Fruit fly (Drosophila melanogaster) whole organism, embryonic: ENCODE data around the gene CG33552.

Experiments used
- Aef1 ChIP-seq: fragments of 200-800 bp; sonication (Bioruptor generic); IDR thresholded peaks from 3 replicates; pipeline ENCODE4 v1.3.6; 2022; ENCODE audit warnings: missing biosample characterization, missing genetic modification characterization
- CG10321 ChIP-seq: fragments of 200-800 bp; sonication (Bioruptor generic); IDR thresholded peaks from 2 replicates; pipeline ENCODE4 v1.3.6; 2022; ENCODE audit warnings: missing biosample characterization, missing genetic modification characterization
- CG11398 ChIP-seq: fragments of 200-800 bp; sonication (Bioruptor generic); optimal IDR thresholded peaks from 2 replicates; lab custom pipeline; 2016; ENCODE audit warnings: missing biosample characterization, missing genetic modification characterization
- CG11560 ChIP-seq: fragments of 200-800 bp; sonication (Bioruptor generic); IDR thresholded peaks from 3 replicates; pipeline ENCODE4 v1.3.6; 2022; ENCODE audit warnings: missing biosample characterization, missing genetic modification characterization
- CG11723 ChIP-seq: fragments of 200-800 bp; sonication (Bioruptor generic); optimal IDR thresholded peaks from 2 replicates; lab custom pipeline; 2017; ENCODE audit warnings: missing biosample characterization, mild to moderate bottlenecking, missing genetic modification characterization
- CG12299 ChIP-seq: fragments of 200-800 bp; sonication (Bioruptor generic); optimal IDR thresholded peaks from 2 replicates; lab custom pipeline; 2018; ENCODE audit warnings: missing biosample characterization, mild to moderate bottlenecking, missing genetic modification characterization
- CG13894 ChIP-seq: fragments of 200-800 bp; sonication (Bioruptor generic); optimal IDR thresholded peaks from 3 replicates; lab custom pipeline; 2018; ENCODE audit warnings: missing biosample characterization, mild to moderate bottlenecking, missing genetic modification characterization, moderate library complexity
- CG14014 ChIP-seq: fragments of 200-800 bp; sonication (Bioruptor generic); IDR thresholded peaks from 2 replicates; pipeline ENCODE4 v1.3.6; 2022; ENCODE audit warnings: missing biosample characterization, missing genetic modification characterization
- CG1529 ChIP-seq: fragments of 200-800 bp; sonication (Bioruptor generic); optimal IDR thresholded peaks from 3 replicates; lab custom pipeline; 2018; ENCODE audit warnings: missing biosample characterization, missing genetic modification characterization
- CG17359 ChIP-seq: fragments of 200-800 bp; sonication (Bioruptor generic); optimal IDR thresholded peaks from 3 replicates; lab custom pipeline; 2018; ENCODE audit warnings: missing biosample characterization, mild to moderate bottlenecking, missing genetic modification characterization, moderate library complexity
- CG17802 ChIP-seq: fragments of 200-800 bp; sonication (Bioruptor generic); optimal IDR thresholded peaks from 2 replicates; lab custom pipeline; 2018; ENCODE audit warnings: missing biosample characterization, mild to moderate bottlenecking, missing genetic modification characterization, moderate library complexity
- CG17829 ChIP-seq: fragments of 200-800 bp; optimal IDR thresholded peaks from 2 replicates; lab custom pipeline; 2019; ENCODE audit warnings: missing biosample characterization, mild to moderate bottlenecking, missing genetic modification characterization, moderate library complexity
- CG2712 ChIP-seq: fragments of 200-800 bp; optimal IDR thresholded peaks from 3 replicates; lab custom pipeline; 2019; ENCODE audit warnings: missing biosample characterization, mild to moderate bottlenecking, missing genetic modification characterization, moderate library complexity
- CG33557 ChIP-seq: fragments of 200-800 bp; sonication (Bioruptor generic); optimal IDR thresholded peaks from 2 replicates; lab custom pipeline; 2019; ENCODE audit warnings: missing biosample characterization, mild to moderate bottlenecking, missing genetic modification characterization, moderate library complexity
- CG3847 ChIP-seq: fragments of 200-800 bp; sonication (Bioruptor generic); IDR thresholded peaks from 2 replicates; pipeline ENCODE4 v1.3.6; 2022; ENCODE audit warnings: missing biosample characterization, missing genetic modification characterization
- CG4730 ChIP-seq: fragments of 200-800 bp; sonication (Bioruptor generic); IDR thresholded peaks from 2 replicates; pipeline ENCODE4 v1.3.6; 2022; ENCODE audit warnings: missing biosample characterization, missing genetic modification characterization
- CG4854 ChIP-seq: fragments of 200-800 bp; sonication (Bioruptor generic); optimal IDR thresholded peaks from 2 replicates; lab custom pipeline; 2016; ENCODE audit warnings: missing biosample characterization, missing genetic modification characterization, inconsistent platforms
- CG9215 ChIP-seq: fragments of 200-800 bp; sonication (Bioruptor generic); IDR thresholded peaks from 2 replicates; pipeline ENCODE4 v1.3.6; 2022; ENCODE audit warnings: missing biosample characterization, missing genetic modification characterization
- CG9817 ChIP-seq: fragments of 200-800 bp; sonication (Bioruptor generic); optimal IDR thresholded peaks from 2 replicates; lab custom pipeline; 2018; ENCODE audit warnings: missing biosample characterization, mild to moderate bottlenecking, missing genetic modification characterization, moderate library complexity
- CHES-1-like ChIP-seq: fragments of 200-800 bp; sonication (Bioruptor generic); optimal IDR thresholded peaks from 2 replicates; lab custom pipeline; 2016; ENCODE audit warnings: missing biosample characterization, missing genetic modification characterization
- Dek ChIP-seq: fragments of 200-800 bp; sonication (Bioruptor generic); optimal IDR thresholded peaks from 3 replicates; lab custom pipeline; 2019; ENCODE audit warnings: missing biosample characterization, mild to moderate bottlenecking, missing genetic modification characterization, moderate library complexity
- Dip3 ChIP-seq: fragments of 200-800 bp; sonication (Bioruptor generic); optimal IDR thresholded peaks from 3 replicates; lab custom pipeline; 2016; ENCODE audit warnings: missing biosample characterization, missing genetic modification characterization
- E2f1 ChIP-seq: fragments of 200-800 bp; sonication (Bioruptor generic); IDR thresholded peaks from 2 replicates; pipeline ENCODE4 v1.3.6; 2022; ENCODE audit warnings: missing biosample characterization, missing genetic modification characterization
- Ets65A ChIP-seq: fragments of 200-800 bp; sonication (Bioruptor generic); peaks from one replicate; lab custom pipeline; 2016; ENCODE audit warnings: missing biosample characterization, missing genetic modification characterization
- Ets97D ChIP-seq: fragments of 200-800 bp; sonication (Bioruptor generic); optimal IDR thresholded peaks from 3 replicates; lab custom pipeline; 2016; ENCODE audit warnings: missing biosample characterization, missing genetic modification characterization
- HmgZ ChIP-seq: fragments of 200-800 bp; sonication (Bioruptor generic); optimal IDR thresholded peaks from 2 replicates; lab custom pipeline; 2018; ENCODE audit warnings: missing biosample characterization, mild to moderate bottlenecking, missing genetic modification characterization
- Hmr ChIP-seq: fragments of 200-800 bp; sonication (Bioruptor generic); optimal IDR thresholded peaks from 3 replicates; lab custom pipeline; 2017; ENCODE audit warnings: mild to moderate bottlenecking, missing biosample characterization, missing genetic modification reagents, missing genetic modification characterization
- MBD-R2 ChIP-seq: fragments of 200-800 bp; sonication (Bioruptor generic); IDR thresholded peaks from 2 replicates; pipeline ENCODE4 v1.3.6; 2022; ENCODE audit warnings: missing biosample characterization, missing genetic modification characterization
- Oli ChIP-seq: fragments of 200-800 bp; sonication (Bioruptor generic); optimal IDR thresholded peaks from 2 replicates; lab custom pipeline; 2018; ENCODE audit warnings: missing biosample characterization, mild to moderate bottlenecking, missing genetic modification characterization, moderate library complexity
- Optix ChIP-seq: fragments of 200-800 bp; sonication (Bioruptor generic); IDR thresholded peaks from 3 replicates; pipeline ENCODE4 v1.3.6; 2022; ENCODE audit warnings: missing biosample characterization, missing genetic modification characterization
- PHDP ChIP-seq: fragments of 200-800 bp; sonication (Bioruptor generic); optimal IDR thresholded peaks from 3 replicates; lab custom pipeline; 2018; ENCODE audit warnings: missing biosample characterization, mild to moderate bottlenecking, missing genetic modification characterization, moderate library complexity
- Taf1 ChIP-seq: fragments of 200-800 bp; sonication (Bioruptor generic); IDR thresholded peaks from 2 replicates; pipeline ENCODE4 v1.3.6; 2022; ENCODE audit warnings: missing biosample characterization, missing genetic modification characterization
- bbx ChIP-seq: fragments of 200-800 bp; sonication (Bioruptor generic); IDR thresholded peaks from 2 replicates; pipeline ENCODE4 v1.3.6; 2022; ENCODE audit warnings: missing biosample characterization, missing genetic modification characterization; ENCODE audit not compliant: partially characterized antibody
- dati ChIP-seq: fragments of 200-800 bp; sonication (Bioruptor generic); IDR thresholded peaks from 2 replicates; pipeline ENCODE4 v1.3.6; 2022; ENCODE audit warnings: missing biosample characterization, missing genetic modification characterization
- esg ChIP-seq: fragments of 200-800 bp; sonication (Bioruptor generic); conservative IDR thresholded peaks from 2 replicates; pipeline ENCODE4 v1.3.6; 2022; ENCODE audit warnings: missing biosample characterization, missing genetic modification characterization
- grau ChIP-seq: fragments of 200-800 bp; optimal IDR thresholded peaks from 3 replicates; lab custom pipeline; 2019; ENCODE audit warnings: missing biosample characterization, mild to moderate bottlenecking, missing genetic modification characterization, moderate library complexity
- hbn ChIP-seq: fragments of 200-800 bp; sonication (Bioruptor generic); IDR thresholded peaks from 2 replicates; pipeline ENCODE4 v1.3.6; 2022; ENCODE audit warnings: missing biosample characterization, missing genetic modification characterization; ENCODE audit not compliant: partially characterized antibody
- nau ChIP-seq: fragments of 200-800 bp; sonication (Bioruptor generic); optimal IDR thresholded peaks from 3 replicates; lab custom pipeline; 2017; ENCODE audit warnings: missing biosample characterization, mild to moderate bottlenecking, missing genetic modification characterization, missing genetic modification reagents
- nmo ChIP-seq: fragments of 200-800 bp; sonication (Bioruptor generic); optimal IDR thresholded peaks from 2 replicates; lab custom pipeline; 2018; ENCODE audit warnings: missing biosample characterization, mild to moderate bottlenecking, missing genetic modification characterization, moderate library complexity
- odd ChIP-seq: fragments of 200-800 bp; sonication (Bioruptor generic); optimal IDR thresholded peaks from 2 replicates; lab custom pipeline; 2017; ENCODE audit warnings: missing biosample characterization, mild to moderate bottlenecking, missing genetic modification characterization
- onecut ChIP-seq: fragments of 200-800 bp; sonication (Bioruptor generic); IDR thresholded peaks from 2 replicates; pipeline ENCODE4 v1.3.6; 2022; ENCODE audit warnings: missing biosample characterization, missing genetic modification characterization
- pb ChIP-seq: fragments of 200-800 bp; sonication (Bioruptor generic); optimal IDR thresholded peaks from 3 replicates; lab custom pipeline; 2016; ENCODE audit warnings: missing biosample characterization, missing genetic modification characterization
- pho ChIP-seq: fragments of 200-800 bp; sonication (Bioruptor generic); optimal IDR thresholded peaks from 2 replicates; lab custom pipeline; 2016; ENCODE audit warnings: missing biosample characterization, missing genetic modification characterization
- pnt ChIP-seq: fragments of 200-800 bp; sonication (Bioruptor generic); optimal IDR thresholded peaks from 3 replicates; lab custom pipeline; 2016; ENCODE audit warnings: missing biosample characterization, missing genetic modification characterization
- prd ChIP-seq, 3 experiments: fragments of >200 bp in 2 of 3; fragments of 200-800 bp in 1 of 3; sonication (Bioruptor generic) in 1 of 3; optimal IDR thresholded peaks in 2 of 3; IDR thresholded peaks in 1 of 3; 2 replicates in 2 of 3; 3 replicates in 1 of 3; pipeline versions ENCODE4 v1.3.6 to Lab custom; 2017 to 2022; ENCODE audit warnings: missing biosample characterization in 1 of 3, missing genetic modification characterization in 1 of 3
- pros ChIP-seq: fragments of 200-800 bp; sonication (Bioruptor generic); optimal IDR thresholded peaks from 3 replicates; lab custom pipeline; 2019; ENCODE audit warnings: missing biosample characterization, mild to moderate bottlenecking, missing genetic modification characterization, moderate library complexity
- slou ChIP-seq: fragments of 200-800 bp; sonication (Bioruptor generic); optimal IDR thresholded peaks from 3 replicates; lab custom pipeline; 2016; ENCODE audit warnings: missing biosample characterization, missing genetic modification characterization
- stwl ChIP-seq: fragments of 200-800 bp; sonication (Bioruptor generic); optimal IDR thresholded peaks from 3 replicates; lab custom pipeline; 2018; ENCODE audit warnings: missing biosample characterization, mild to moderate bottlenecking, missing genetic modification characterization, moderate library complexity
- tio ChIP-seq: fragments of 200-800 bp; sonication (Bioruptor generic); optimal IDR thresholded peaks from 2 replicates; lab custom pipeline; 2017; ENCODE audit warnings: missing biosample characterization, missing genetic modification characterization, inconsistent platforms
- usp ChIP-seq: fragments of >200 bp; optimal IDR thresholded peaks from 2 replicates; lab custom pipeline; 2017; ENCODE audit warnings: missing biosample characterization, missing genetic modification characterization
- wor ChIP-seq: fragments of 200-800 bp; sonication (Bioruptor generic); IDR thresholded peaks from 2 replicates; pipeline ENCODE4 v1.3.6; 2022; ENCODE audit warnings: missing biosample characterization, missing genetic modification characterization

The CG33552 gene

dm6 chr2L:16703753-16704152 lies 21.4 kb downstream of the CG33552 start (continued):
- TF ChIP-seq CG4730 (GFP tag; lab: Robert Waterston, UW) (no peak), PHDP (peak; percentile 58), Aef1 (GFP tag; lab: Robert Waterston, UW) (peak; percentile 22; the same call in 1 of the 3 replicates), nau (GFP tag; lab: Kevin White, UChicago) (no peak), Ets97D (no peak), Ets65A (GFP tag; lab: Kevin White, UChicago) (peak; percentile 94), HmgZ (tag; lab: Kevin White, UChicago) (peak; percentile 29), prd (optimal IDR thresholded peaks at IDR 0.05; lab: Kevin White, UChicago) (no peak), prd (GFP tag; IDR thresholded peaks at IDR 0.05; lab: Robert Waterston, UW) (no peak), CG14014 (peak; percentile 21; the same call in 1 of the 2 replicates), CG2712 (tag; lab: Kevin White, UChicago) (no peak), Dek (peak; percentile 42), CG4854 (GFP tag; lab: Kevin White, UChicago) (peak; percentile 31), wor (GFP tag; lab: Robert Waterston, UW) (no peak), CG17359 (no peak), Optix (GFP tag; lab: Robert Waterston, UW) (no peak), CG33557 (GFP tag; lab: Kevin White, UChicago) (peak; percentile 1), pho (peak; percentile 8), pnt (GFP tag; lab: Kevin White, UChicago) (no peak), onecut (GFP tag; lab: Robert Waterston, UW) (peak; percentile 31; the same call in 1 of the 2 replicates), CG13894 (no peak), MBD-R2 (GFP tag; lab: Robert Waterston, UW) (peak; percentile 20; the same call in 1 of the 2 replicates), CG17802 (tag; lab: Kevin White, UChicago) (no peak), CG11560 (peak; percentile 94), usp (GFP tag; lab: Kevin White, UChicago) (no peak), CG11723 (GFP tag; lab: Kevin White, UChicago) (no peak), CG9817 (tag; lab: Kevin White, UChicago) (peak; percentile 64), odd (GFP tag; lab: Kevin White, UChicago) (no peak), tio (GFP tag; lab: Kevin White, UChicago) (peak; percentile 49), Dip3 (GFP tag; lab: Kevin White, UChicago) (peak; percentile 40), CG9215 (GFP tag; lab: Robert Waterston, UW) (no peak), dati (GFP tag; lab: Robert Waterston, UW) (no peak), slou (GFP tag; lab: Kevin White, UChicago) (peak; percentile 18), pros (GFP tag; lab: Kevin White, UChicago) (no peak), grau (tag; lab: Kevin White, UChicago) (peak; percentile 66), Taf1 (no peak), CG3847 (GFP tag; lab: Robert Waterston, UW) (peak; percentile 41; the same call in 1 of the 2 replicates), CG11398 (no peak), bbx (GFP tag; lab: Robert Waterston, UW) (peak; percentile 19; the same call in 1 of the 2 replicates), pb (GFP tag; lab: Kevin White, UChicago) (no peak), CG1529 (GFP tag; lab: Kevin White, UChicago) (peak; percentile 19), esg (peak; percentile 21; the same call in 1 of the 2 replicates), CG10321 (GFP tag; lab: Robert Waterston, UW) (no peak), hbn (GFP tag; lab: Robert Waterston, UW) (no peak; the same call in 1 of the 2 replicates), nmo (GFP tag; lab: Kevin White, UChicago) (peak; percentile 37), CG12299 (tag; lab: Kevin White, UChicago) (peak; percentile 11), stwl (tag; lab: Kevin White, UChicago) (no peak), Oli (tag; lab: Kevin White, UChicago) (peak; percentile 55), CG17829 (tag; lab: Kevin White, UChicago) (no peak), CHES-1-like (GFP tag; lab: Kevin White, UChicago) (no peak), Hmr (GFP tag; lab: Kevin White, UChicago) (peak; percentile 34), E2f1 (GFP tag; lab: Robert Waterston, UW) (no peak)
